Worm (Caenorhabditis elegans) whole organism, L4 larva: ENCODE measurements around the gene mop-25.2.
A peak's percentile ranks its signal among the peaks of the same experiment; 100 is the strongest.

ENCODE experiments used
- D1046.2 ChIP-seq: fragments of 200-800 bp; sonication (Bioruptor generic); IDR thresholded peaks from 2 replicates; pipeline ENCODE4 v1.3.6; 2022; ENCODE audit warnings: missing genetic modification characterization, missing compliant biosample characterization
- F26F4.8 ChIP-seq: fragments of 200-800 bp; sonication (Bioruptor generic); conservative IDR thresholded peaks from 2 replicates; pipeline ENCODE4 v1.3.6; 2022; ENCODE audit warnings: missing genetic modification characterization, missing compliant biosample characterization
- F44E2.7 ChIP-seq: fragments of 200-800 bp; sonication (Bioruptor generic); IDR thresholded peaks from 2 replicates; pipeline ENCODE4 v2.1.2; 2022; ENCODE audit warnings: missing genetic modification characterization, missing compliant biosample characterization
- F49E8.2 ChIP-seq: sonication (generic microtip); optimal IDR thresholded peaks from 2 replicates; lab custom pipeline; 2016; ENCODE audit warnings: missing compliant biosample characterization, mild to moderate bottlenecking, missing genetic modification characterization, borderline replicate concordance
- R02D3.7 ChIP-seq: fragments of 150-350 bp; sonication (generic microtip); optimal IDR thresholded peaks from 3 replicates; lab custom pipeline; 2014; ENCODE audit warnings: missing biosample characterization, missing genetic modification characterization
- T20F7.1 ChIP-seq: fragments of 200-800 bp; sonication (Bioruptor generic); optimal IDR thresholded peaks from 2 replicates; lab custom pipeline; 2018; ENCODE audit warnings: mild to moderate bottlenecking, missing genetic modification characterization, missing compliant biosample characterization
- T26A8.4 ChIP-seq: fragments of 200-800 bp; sonication (Bioruptor generic); IDR thresholded peaks from 2 replicates; pipeline ENCODE4 v1.3.6; 2022; ENCODE audit warnings: missing genetic modification characterization, missing compliant biosample characterization
- Y48G9A.11 ChIP-seq: fragments of 200-800 bp; sonication (Bioruptor generic); IDR thresholded peaks from 2 replicates; pipeline ENCODE4 v1.3.6; 2022; ENCODE audit warnings: missing genetic modification reagents, missing genetic modification characterization, missing compliant biosample characterization
- Y75B8A.6 ChIP-seq: fragments of 200-800 bp; sonication (Bioruptor generic); IDR thresholded peaks from 2 replicates; pipeline ENCODE4 v1.3.6; 2022; ENCODE audit warnings: missing genetic modification reagents, missing genetic modification characterization, missing compliant biosample characterization
- ZK337.2 ChIP-seq: fragments of 200-800 bp; sonication (Bioruptor generic); IDR thresholded peaks from 2 replicates; pipeline ENCODE4 v1.3.6; 2022; ENCODE audit warnings: missing genetic modification reagents, missing genetic modification characterization, missing compliant biosample characterization
- ZK546.5 ChIP-seq, 2 experiments: sonication (generic microtip); optimal IDR thresholded peaks; 2 replicates each; lab custom pipeline; 2017; ENCODE audit warnings: missing biosample characterization in 2 of 2, missing genetic modification characterization in 2 of 2
- aha-1 ChIP-seq: fragments of 150-350 bp; peaks from one replicate; lab custom pipeline; 2014; ENCODE audit warnings: missing biosample characterization, missing genetic modification characterization
- aly-2 ChIP-seq: sonication (generic microtip); optimal IDR thresholded peaks from 2 replicates; lab custom pipeline; 2018; ENCODE audit warnings: missing biosample characterization, missing genetic modification characterization
- ama-1 ChIP-seq: fragments of 150-350 bp; optimal IDR thresholded peaks from 2 replicates; lab custom pipeline; 2014; ENCODE audit warnings: inconsistent platforms, mixed read lengths
- arid-1 ChIP-seq: fragments of 200-800 bp; sonication (Bioruptor generic); conservative IDR thresholded peaks from 2 replicates; pipeline ENCODE4 v1.3.6; 2022; ENCODE audit warnings: missing genetic modification reagents, missing genetic modification characterization, missing compliant biosample characterization
- ceh-28 ChIP-seq: fragments of 150-350 bp; optimal IDR thresholded peaks from 2 replicates; lab custom pipeline; 2014; ENCODE audit warnings: missing biosample characterization, missing genetic modification reagents, missing genetic modification characterization
- ceh-32 ChIP-seq: sonication (generic microtip); optimal IDR thresholded peaks from 2 replicates; lab custom pipeline; 2016; ENCODE audit warnings: mild to moderate bottlenecking, missing genetic modification characterization, missing compliant biosample characterization; ENCODE audit not compliant: poor library complexity
- ceh-82 ChIP-seq: sonication (generic microtip); optimal IDR thresholded peaks from 2 replicates; lab custom pipeline; 2017; ENCODE audit warnings: missing biosample characterization, missing genetic modification characterization
- ces-1 ChIP-seq: fragments of 150-350 bp; sonication (generic microtip); optimal IDR thresholded peaks from 4 replicates; lab custom pipeline; 2014; ENCODE audit warnings: missing biosample characterization, missing genetic modification reagents, missing genetic modification characterization
- ctbp-1 ChIP-seq: fragments of 200-800 bp; sonication (Bioruptor generic); IDR thresholded peaks from 2 replicates; pipeline ENCODE4 v1.3.6; 2022; ENCODE audit warnings: missing genetic modification reagents, missing genetic modification characterization, missing compliant biosample characterization
- daf-19 ChIP-seq: fragments of 200-800 bp; sonication (Bioruptor generic); conservative IDR thresholded peaks from 2 replicates; pipeline ENCODE4 v1.3.6; 2022; ENCODE audit warnings: missing genetic modification characterization, missing compliant biosample characterization
- dpl-1 ChIP-seq: fragments of 150-350 bp; optimal IDR thresholded peaks from 2 replicates; lab custom pipeline; 2014; ENCODE audit warnings: missing biosample characterization, missing genetic modification reagents, missing genetic modification characterization
- dve-1 ChIP-seq: sonication (generic microtip); optimal IDR thresholded peaks from 2 replicates; lab custom pipeline; 2017; ENCODE audit warnings: antibody characterized with exemption, mild to moderate bottlenecking, missing genetic modification characterization, missing compliant biosample characterization; ENCODE audit not compliant: insufficient read depth
- egl-43 ChIP-seq: fragments of 200-800 bp; sonication (Bioruptor generic); IDR thresholded peaks from 2 replicates; pipeline ENCODE4 v1.3.6; 2022; ENCODE audit warnings: missing genetic modification reagents, missing genetic modification characterization, missing compliant biosample characterization
- fkh-10 ChIP-seq: fragments of 150-350 bp; optimal IDR thresholded peaks from 2 replicates; lab custom pipeline; 2014; ENCODE audit warnings: missing biosample characterization, missing genetic modification reagents, missing genetic modification characterization
- gei-8 ChIP-seq: fragments of 200-800 bp; sonication (Bioruptor generic); optimal IDR thresholded peaks from 2 replicates; lab custom pipeline; 2018; ENCODE audit warnings: mild to moderate bottlenecking, missing genetic modification characterization, missing compliant biosample characterization
- hlh-11 ChIP-seq: fragments of 200-800 bp; sonication (Bioruptor generic); optimal IDR thresholded peaks from 2 replicates; lab custom pipeline; 2018; ENCODE audit warnings: mild to moderate bottlenecking, missing genetic modification characterization, missing compliant biosample characterization
- lim-7 ChIP-seq: fragments of 200-800 bp; sonication (Bioruptor generic); IDR thresholded peaks from 2 replicates; pipeline ENCODE4 v1.3.6; 2022; ENCODE audit warnings: missing genetic modification characterization, missing compliant biosample characterization
- lin-15B ChIP-seq: fragments of 150-350 bp; sonication (generic microtip); optimal IDR thresholded peaks from 3 replicates; lab custom pipeline; 2014; ENCODE audit warnings: missing biosample characterization, missing genetic modification characterization
- lin-39 ChIP-seq: fragments of 150-350 bp; optimal IDR thresholded peaks from 2 replicates; lab custom pipeline; 2014; ENCODE audit warnings: missing biosample characterization, missing genetic modification reagents, missing genetic modification characterization
- nhr-10 ChIP-seq: fragments of 150-350 bp; optimal IDR thresholded peaks from 2 replicates; lab custom pipeline; 2014; ENCODE audit warnings: missing biosample characterization, missing genetic modification characterization
- nhr-102 ChIP-seq: sonication (generic microtip); optimal IDR thresholded peaks from 2 replicates; lab custom pipeline; 2016; ENCODE audit warnings: mild to moderate bottlenecking, missing genetic modification characterization, moderate library complexity, missing compliant biosample characterization
- nhr-11 ChIP-seq: fragments of 150-350 bp; optimal IDR thresholded peaks from 2 replicates; lab custom pipeline; 2014; ENCODE audit warnings: missing biosample characterization, missing genetic modification characterization
- nhr-237 ChIP-seq: sonication (generic microtip); optimal IDR thresholded peaks from 2 replicates; lab custom pipeline; 2017; ENCODE audit warnings: missing biosample characterization, missing genetic modification characterization
- nhr-25 ChIP-seq: sonication (generic microtip); optimal IDR thresholded peaks from 2 replicates; lab custom pipeline; 2017; ENCODE audit warnings: missing genetic modification characterization, mild to moderate bottlenecking, missing compliant biosample characterization, antibody characterized with exemption, moderate library complexity, borderline replicate concordance; ENCODE audit not compliant: insufficient read depth
- nhr-41 ChIP-seq: fragments of 200-800 bp; sonication (Bioruptor generic); IDR thresholded peaks from 2 replicates; pipeline ENCODE4 v1.3.6; 2022; ENCODE audit warnings: missing genetic modification reagents, missing genetic modification characterization, missing compliant biosample characterization
- nhr-6 ChIP-seq: fragments of 150-350 bp; optimal IDR thresholded peaks from 2 replicates; lab custom pipeline; 2014; ENCODE audit warnings: missing biosample characterization, missing genetic modification characterization
- pha-4 ChIP-seq, 2 experiments: fragments of 150-350 bp in 1 of 2; fragments of 200-800 bp in 1 of 2; sonication (Bioruptor generic) in 1 of 2; IDR thresholded peaks in 1 of 2; optimal IDR thresholded peaks in 1 of 2; 2 replicates each; pipeline versions ENCODE4 v1.3.6 to Lab custom; 2014 to 2022; ENCODE audit warnings: missing genetic modification characterization in 2 of 2, missing genetic modification reagents in 2 of 2, missing biosample characterization in 1 of 2, missing compliant biosample characterization in 1 of 2
- php-3 ChIP-seq: fragments of 200-800 bp; sonication (Bioruptor generic); IDR thresholded peaks from 2 replicates; pipeline ENCODE4 v1.3.6; 2022; ENCODE audit warnings: missing genetic modification reagents, missing genetic modification characterization, missing compliant biosample characterization
- rbr-2 ChIP-seq: sonication (generic microtip); optimal IDR thresholded peaks from 2 replicates; lab custom pipeline; 2016; ENCODE audit warnings: missing genotype, missing genetic modification characterization, missing compliant biosample characterization
- spr-1 ChIP-seq: sonication (generic microtip); optimal IDR thresholded peaks from 2 replicates; lab custom pipeline; 2016; ENCODE audit warnings: mild to moderate bottlenecking, missing genetic modification characterization, missing compliant biosample characterization
- tra-1 ChIP-seq: fragments of 200-800 bp; sonication (Bioruptor generic); IDR thresholded peaks from 2 replicates; pipeline ENCODE4 v1.3.6; 2022; ENCODE audit warnings: missing genetic modification reagents, missing genetic modification characterization, missing compliant biosample characterization
- unc-130 ChIP-seq: sonication (generic microtip); optimal IDR thresholded peaks from 2 replicates; lab custom pipeline; 2016; ENCODE audit warnings: missing genetic modification reagents, missing genetic modification characterization, missing compliant biosample characterization
- unc-39 ChIP-seq: sonication (generic microtip); optimal IDR thresholded peaks from 2 replicates; lab custom pipeline; 2017; ENCODE audit warnings: missing biosample characterization, missing genetic modification characterization
- unc-62 ChIP-seq, 3 experiments: fragments of 150-350 bp in 1 of 3; sonication (generic microtip); optimal IDR thresholded peaks in 2 of 3; peaks in 1 of 3; 1 replicate in 1 of 3; 2 replicates in 2 of 3; lab custom pipeline; 2014 to 2017; ENCODE audit warnings: missing biosample characterization in 3 of 3, missing genetic modification characterization in 3 of 3, missing genetic modification reagents in 3 of 3, missing genotype in 1 of 3
- vab-7 ChIP-seq: fragments of 200-800 bp; sonication (Bioruptor generic); IDR thresholded peaks from 2 replicates; pipeline ENCODE4 v1.3.6; 2022; ENCODE audit warnings: missing genetic modification reagents, missing genetic modification characterization, missing compliant biosample characterization
- zfp-3 ChIP-seq: fragments of 200-800 bp; sonication (Bioruptor generic); conservative IDR thresholded peaks from 2 replicates; pipeline ENCODE4 v1.3.6; 2022; ENCODE audit warnings: missing genetic modification reagents, missing genetic modification characterization, missing compliant biosample characterization
- zip-11 ChIP-seq: fragments of 200-800 bp; sonication (Bioruptor generic); IDR thresholded peaks from 2 replicates; pipeline ENCODE4 v1.3.6; 2022; ENCODE audit warnings: missing genetic modification characterization, missing compliant biosample characterization
- zip-2 ChIP-seq: fragments of 150-350 bp; optimal IDR thresholded peaks from 2 replicates; lab custom pipeline; 2014; ENCODE audit warnings: missing biosample characterization, missing genetic modification characterization

Gene mop-25.2

DNA sequence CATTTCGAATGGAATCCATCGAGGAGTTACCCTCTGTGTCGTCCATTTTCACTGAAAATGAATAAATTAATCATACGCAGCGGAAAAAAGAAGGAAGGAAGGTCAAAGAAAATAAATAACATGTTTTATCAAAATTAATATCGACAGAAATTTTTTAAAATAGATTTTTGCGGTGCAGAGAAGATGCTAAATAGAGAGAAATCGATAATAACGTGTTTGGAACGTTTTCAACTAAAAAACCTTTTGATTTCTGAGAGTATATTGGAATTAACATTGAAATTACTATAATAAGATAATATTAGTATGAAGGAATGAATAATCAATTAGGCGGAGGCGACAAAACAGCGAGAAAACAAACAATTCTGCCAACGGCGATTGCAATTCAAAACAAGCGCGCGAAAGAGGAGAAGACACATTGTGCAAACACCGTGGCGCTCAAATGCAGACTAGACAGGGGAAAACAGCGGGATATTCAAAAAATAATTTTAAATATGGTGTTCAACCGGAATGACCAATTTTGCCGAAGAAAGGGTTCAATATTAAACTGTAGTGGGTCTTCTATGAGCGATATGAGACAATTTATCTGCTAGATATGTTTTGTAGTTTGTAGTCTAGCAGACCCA, 13.0 kb upstream of the mop-25.2 start, which contains the start of gene wee-1.3 (continued):
- peak; percentile 74 for TF ChIP-seq rbr-2 (tag; lab: Kevin White, UChicago)
- TF ChIP-seq ceh-82 (tag; lab: Kevin White, UChicago) = no peak
- no peak for TF ChIP-seq gei-8 (GFP tag; lab: Kevin White, UChicago)
- TF ChIP-seq Y48G9A.11 (GFP tag; lab: Robert Waterston, UW) = peak; percentile 22; the same call in 1 of the 2 replicates
- TF ChIP-seq nhr-102 (tag; lab: Kevin White, UChicago) = peak; percentile 8
- no peak for TF ChIP-seq ceh-32 (tag; lab: Kevin White, UChicago)
- TF ChIP-seq daf-19 (GFP tag; lab: Robert Waterston, UW) = no peak
- TF ChIP-seq lim-7 (GFP tag; lab: Robert Waterston, UW) = no peak
- TF ChIP-seq dve-1 = peak; percentile 72
- TF ChIP-seq F26F4.8 (GFP tag; lab: Robert Waterston, UW) = no peak
- no peak for TF ChIP-seq ces-1 (GFP tag; lab: Kevin White, UChicago)
- TF ChIP-seq nhr-10 = no peak
- TF ChIP-seq zip-11 = no peak
- no peak for TF ChIP-seq ceh-28 (tag; lab: Kevin White, UChicago)
- TF ChIP-seq spr-1 (tag; lab: Kevin White, UChicago) = peak; percentile 12
- 0 out of 2 replicates have a peak, but pooled peaks have one; percentile 43 for TF ChIP-seq tra-1 (GFP tag; lab: Robert Waterston, UW)
- TF ChIP-seq nhr-237 = no peak
- no peak for TF ChIP-seq T26A8.4 (GFP tag; lab: Robert Waterston, UW)
- TF ChIP-seq php-3 (GFP tag; lab: Robert Waterston, UW) = no peak
- no peak for TF ChIP-seq ZK337.2 (GFP tag; lab: Robert Waterston, UW)
- 0 out of 2 replicates have a peak, but pooled peaks have one; percentile 18 for TF ChIP-seq arid-1 (GFP tag; lab: Robert Waterston, UW)
- TF ChIP-seq ZK546.5 (tag; optimal IDR thresholded peaks at IDR 0.05; lab: Kevin White, UChicago) = no peak
- TF ChIP-seq D1046.2 (GFP tag; lab: Robert Waterston, UW) = no peak
- TF ChIP-seq T20F7.1 (GFP tag; lab: Kevin White, UChicago) = peak; percentile 84
- no peak for TF ChIP-seq lin-39 (tag; lab: Kevin White, UChicago)
- no peak for TF ChIP-seq vab-7 (GFP tag; lab: Robert Waterston, UW)
- TF ChIP-seq aha-1 (tag; lab: Kevin White, UChicago) = peak; percentile 92
- peak; percentile 30 for TF ChIP-seq fkh-10 (GFP tag; lab: Kevin White, UChicago)
- TF ChIP-seq egl-43 (GFP tag; lab: Robert Waterston, UW) = no peak
- TF ChIP-seq nhr-25 = peak; percentile 34
- TF ChIP-seq pha-4 (GFP tag; IDR thresholded peaks at IDR 0.05; lab: Robert Waterston, UW) = no peak
- TF ChIP-seq pha-4 (tag; optimal IDR thresholded peaks at IDR 0.05; lab: Kevin White, UChicago) = peak; percentile 82
- TF ChIP-seq nhr-41 (GFP tag; lab: Robert Waterston, UW) = no peak
- no peak for TF ChIP-seq F44E2.7 (GFP tag; lab: Robert Waterston, UW)
- no peak for TF ChIP-seq zfp-3 (GFP tag; lab: Robert Waterston, UW)
- TF ChIP-seq nhr-6 (tag; lab: Kevin White, UChicago) = peak; percentile 73
- TF ChIP-seq lin-15B (tag; lab: Kevin White, UChicago) = no peak
- no peak for TF ChIP-seq aly-2 (tag; lab: Kevin White, UChicago)
- no peak for TF ChIP-seq R02D3.7 (tag; lab: Kevin White, UChicago)
- no peak for TF ChIP-seq F49E8.2 (tag; lab: Kevin White, UChicago)
- TF ChIP-seq ctbp-1 (GFP tag; lab: Robert Waterston, UW) = no peak
- no peak for TF ChIP-seq zip-2 (tag; lab: Kevin White, UChicago)
- no peak for TF ChIP-seq ama-1 (lab: Kevin White, UChicago)
- TF ChIP-seq dpl-1 (GFP tag; lab: Kevin White, UChicago) = peak; percentile 99
- TF ChIP-seq Y75B8A.6 (GFP tag; lab: Robert Waterston, UW) = no peak
- TF ChIP-seq unc-39 (tag; lab: Kevin White, UChicago) = no peak
- TF ChIP-seq unc-62 (GFP tag; optimal IDR thresholded peaks at IDR 0.05 in 1 of 2; lab: Kevin White, UChicago) = peak in 1 of 2 experiments; percentile 33
- no peak for TF ChIP-seq unc-62 (tag; optimal IDR thresholded peaks at IDR 0.05; lab: Kevin White, UChicago)
- peak; percentile 55 for TF ChIP-seq unc-130 (GFP tag; lab: Kevin White, UChicago)
- TF ChIP-seq hlh-11 (tag; lab: Kevin White, UChicago) = peak; percentile 57
- TF ChIP-seq nhr-11 (tag; lab: Kevin White, UChicago) = peak; percentile 86
